Worm (Caenorhabditis elegans) whole organism, L3 larva: ENCODE data around the gene srh-180.

Experiments used
- ZK546.5 ChIP-seq: sonication (generic microtip); optimal IDR thresholded peaks from 2 replicates; lab custom pipeline; 2017; ENCODE audit warnings: missing biosample characterization, missing genetic modification characterization
- aly-2 ChIP-seq: fragments of 150-350 bp; optimal IDR thresholded peaks from 2 replicates; lab custom pipeline; 2014; ENCODE audit warnings: missing biosample characterization, missing genetic modification characterization
- ama-1 ChIP-seq: fragments of 150-350 bp; optimal IDR thresholded peaks from 2 replicates; lab custom pipeline; 2018
- ceh-16 ChIP-seq: sonication (generic microtip); optimal IDR thresholded peaks from 2 replicates; lab custom pipeline; 2017; ENCODE audit warnings: missing biosample characterization, missing genetic modification characterization
- ceh-28 ChIP-seq: fragments of 150-350 bp; optimal IDR thresholded peaks from 2 replicates; lab custom pipeline; 2014; ENCODE audit warnings: missing biosample characterization, missing genetic modification reagents, missing genetic modification characterization
- ceh-82 ChIP-seq: fragments of 150-350 bp; optimal IDR thresholded peaks from 2 replicates; lab custom pipeline; 2014; ENCODE audit warnings: missing biosample characterization, missing genetic modification characterization
- daf-12 ChIP-seq: fragments of 150-350 bp; optimal IDR thresholded peaks from 2 replicates; lab custom pipeline; 2014; ENCODE audit warnings: missing biosample characterization, missing genetic modification reagents, missing genetic modification characterization
- egl-27 ChIP-seq: sonication (generic microtip); optimal IDR thresholded peaks from 4 replicates; lab custom pipeline; 2017; ENCODE audit warnings: missing biosample characterization, missing genetic modification reagents, missing genetic modification characterization
- egl-5 ChIP-seq: fragments of 150-350 bp; optimal IDR thresholded peaks from 2 replicates; lab custom pipeline; 2017; ENCODE audit warnings: missing biosample characterization, missing genetic modification reagents, missing genetic modification characterization, inconsistent platforms
- elt-1 ChIP-seq: fragments of 150-350 bp; optimal IDR thresholded peaks from 2 replicates; lab custom pipeline; 2014; ENCODE audit warnings: missing biosample characterization, missing genetic modification characterization
- elt-2 ChIP-seq: sonication (generic microtip); optimal IDR thresholded peaks from 2 replicates; lab custom pipeline; 2016; ENCODE audit warnings: missing genetic modification reagents, mild to moderate bottlenecking, missing genetic modification characterization, missing compliant biosample characterization
- elt-3 ChIP-seq, 3 experiments: fragments of 150-350 bp in 1 of 3; sonication (generic microtip) in 2 of 3; optimal IDR thresholded peaks; 2 replicates in 2 of 3; 4 replicates in 1 of 3; lab custom pipeline; 2014 to 2017; ENCODE audit warnings: missing biosample characterization in 3 of 3, missing genetic modification characterization in 3 of 3
- fkh-10 ChIP-seq: sonication (generic microtip); optimal IDR thresholded peaks from 2 replicates; lab custom pipeline; 2017; ENCODE audit warnings: missing biosample characterization, missing genetic modification reagents, missing genetic modification characterization
- fkh-2 ChIP-seq: fragments of 150-350 bp; optimal IDR thresholded peaks from 2 replicates; lab custom pipeline; 2014; ENCODE audit warnings: missing biosample characterization, missing genetic modification reagents, missing genetic modification characterization
- fos-1 ChIP-seq: fragments of 150-350 bp; optimal IDR thresholded peaks from 2 replicates; lab custom pipeline; 2014; ENCODE audit warnings: missing biosample characterization, missing genetic modification characterization
- hmg-11 ChIP-seq: sonication (generic microtip); optimal IDR thresholded peaks from 2 replicates; lab custom pipeline; 2016; ENCODE audit warnings: missing genetic modification characterization, missing compliant biosample characterization
- jun-1 ChIP-seq: fragments of 150-350 bp; optimal IDR thresholded peaks from 2 replicates; lab custom pipeline; 2014; ENCODE audit warnings: missing biosample characterization, missing genetic modification reagents, missing genetic modification characterization
- lin-15B ChIP-seq: fragments of 150-350 bp; optimal IDR thresholded peaks from 2 replicates; lab custom pipeline; 2014; ENCODE audit warnings: missing biosample characterization, missing genetic modification characterization
- lin-39 ChIP-seq: fragments of 150-350 bp; optimal IDR thresholded peaks from 2 replicates; lab custom pipeline; 2018; ENCODE audit warnings: missing biosample characterization, missing genetic modification reagents, missing genetic modification characterization
- lsy-12 ChIP-seq: sonication (generic microtip); optimal IDR thresholded peaks from 2 replicates; lab custom pipeline; 2016; ENCODE audit warnings: mild to moderate bottlenecking, missing genetic modification characterization, missing compliant biosample characterization
- mdl-1 ChIP-seq: fragments of 150-350 bp; optimal IDR thresholded peaks from 2 replicates; lab custom pipeline; 2014; ENCODE audit warnings: missing biosample characterization, missing genetic modification characterization
- mml-1 ChIP-seq: fragments of 150-350 bp; sonication (generic microtip); optimal IDR thresholded peaks from 3 replicates; lab custom pipeline; 2014; ENCODE audit warnings: missing biosample characterization, missing genetic modification characterization
- nfya-1 ChIP-seq: sonication (generic microtip); optimal IDR thresholded peaks from 2 replicates; lab custom pipeline; 2017; ENCODE audit warnings: missing genetic modification characterization, mild to moderate bottlenecking, missing compliant biosample characterization, antibody characterized with exemption, moderate library complexity; ENCODE audit not compliant: insufficient read depth
- nhr-11 ChIP-seq: fragments of 150-350 bp; optimal IDR thresholded peaks from 2 replicates; lab custom pipeline; 2014; ENCODE audit warnings: missing biosample characterization, missing genetic modification characterization
- nhr-12 ChIP-seq: fragments of 150-350 bp; optimal IDR thresholded peaks from 2 replicates; lab custom pipeline; 2014; ENCODE audit warnings: missing biosample characterization, missing genetic modification characterization
- nhr-23 ChIP-seq: fragments of 150-350 bp; optimal IDR thresholded peaks from 2 replicates; lab custom pipeline; 2014; ENCODE audit warnings: missing biosample characterization, missing genetic modification reagents, missing genetic modification characterization
- nhr-237 ChIP-seq: fragments of 150-350 bp; optimal IDR thresholded peaks from 2 replicates; lab custom pipeline; 2014; ENCODE audit warnings: missing biosample characterization, missing genetic modification characterization
- nhr-25 ChIP-seq: sonication (generic microtip); optimal IDR thresholded peaks from 2 replicates; lab custom pipeline; 2017; ENCODE audit warnings: missing biosample characterization, missing genetic modification characterization
- nhr-28 ChIP-seq: fragments of 150-350 bp; optimal IDR thresholded peaks from 2 replicates; lab custom pipeline; 2014; ENCODE audit warnings: missing biosample characterization, missing genetic modification characterization
- nhr-43 ChIP-seq: sonication (generic microtip); optimal IDR thresholded peaks from 2 replicates; lab custom pipeline; 2016; ENCODE audit warnings: mild to moderate bottlenecking, missing genetic modification characterization, missing compliant biosample characterization; ENCODE audit not compliant: poor library complexity, severe bottlenecking
- nhr-67 ChIP-seq: fragments of 150-350 bp; optimal IDR thresholded peaks from 2 replicates; lab custom pipeline; 2014; ENCODE audit warnings: missing biosample characterization, missing genetic modification characterization
- nhr-76 ChIP-seq: fragments of 150-350 bp; sonication (generic microtip); optimal IDR thresholded peaks from 5 replicates; lab custom pipeline; 2014; ENCODE audit warnings: missing biosample characterization, missing genetic modification characterization
- nhr-77 ChIP-seq: fragments of 150-350 bp; optimal IDR thresholded peaks from 2 replicates; lab custom pipeline; 2014; ENCODE audit warnings: missing biosample characterization, missing genetic modification characterization
- pha-4 ChIP-seq: fragments of 150-350 bp; optimal IDR thresholded peaks from 2 replicates; lab custom pipeline; 2014; ENCODE audit warnings: missing biosample characterization, missing genetic modification reagents, missing genetic modification characterization
- pqm-1 ChIP-seq: fragments of 150-350 bp; optimal IDR thresholded peaks from 2 replicates; lab custom pipeline; 2017; ENCODE audit warnings: missing biosample characterization, missing genetic modification characterization, inconsistent platforms
- sea-2 ChIP-seq: fragments of 150-350 bp; sonication (generic microtip); optimal IDR thresholded peaks from 4 replicates; lab custom pipeline; 2014; ENCODE audit warnings: missing biosample characterization, missing genetic modification reagents, missing genetic modification characterization
- skn-1 ChIP-seq: fragments of 150-350 bp; optimal IDR thresholded peaks from 2 replicates; lab custom pipeline; 2014; ENCODE audit warnings: missing biosample characterization, missing genetic modification characterization
- snpc-4 ChIP-seq: fragments of 150-350 bp; optimal IDR thresholded peaks from 2 replicates; lab custom pipeline; 2014; ENCODE audit warnings: missing biosample characterization, missing genetic modification characterization
- tbx-2 ChIP-seq: sonication (generic microtip); optimal IDR thresholded peaks from 2 replicates; lab custom pipeline; 2016; ENCODE audit warnings: mild to moderate bottlenecking, missing genetic modification characterization, missing compliant biosample characterization
- unc-39 ChIP-seq: sonication (generic microtip); optimal IDR thresholded peaks from 4 replicates; lab custom pipeline; 2017; ENCODE audit warnings: missing biosample characterization, missing genetic modification characterization
- unc-62 ChIP-seq: fragments of 150-350 bp; sonication (generic microtip); optimal IDR thresholded peaks from 4 replicates; lab custom pipeline; 2014; ENCODE audit warnings: missing biosample characterization, missing genetic modification reagents, missing genetic modification characterization
- zag-1 ChIP-seq: fragments of 150-350 bp; optimal IDR thresholded peaks from 2 replicates; lab custom pipeline; 2014; ENCODE audit warnings: missing biosample characterization, missing genetic modification characterization
- ztf-11 ChIP-seq: fragments of 150-350 bp; optimal IDR thresholded peaks from 2 replicates; lab custom pipeline; 2014; ENCODE audit warnings: missing biosample characterization, missing genetic modification characterization
- ztf-4 ChIP-seq: fragments of 150-350 bp; optimal IDR thresholded peaks from 2 replicates; lab custom pipeline; 2014; ENCODE audit warnings: missing biosample characterization, missing genetic modification characterization

Gene srh-180

ce11 chrV:16346406-16347108, 29.2 kb downstream of the srh-180 start, which contains the start of the genes W08G11.5 and W08G11.1:
Gene W08G11.5, minus strand, starts transcription at chrV:16346506.
Gene W08G11.1, plus strand, starts transcription at chrV:16347058.
- TF ChIP-seq ceh-82 (tag; lab: Kevin White, UChicago) (no peak), unc-39 (tag; lab: Kevin White, UChicago) (no peak), nfya-1 (no peak), ama-1 (lab: Kevin White, UChicago) (no peak), nhr-237 (no peak), nhr-76 (tag; lab: Kevin White, UChicago) (no peak), daf-12 (tag; lab: Kevin White, UChicago) (no peak), egl-27 (tag; lab: Kevin White, UChicago) (no peak), aly-2 (tag; lab: Kevin White, UChicago) (no peak), pqm-1 (tag; lab: Kevin White, UChicago) (no peak), sea-2 (GFP tag; lab: Kevin White, UChicago) (no peak)
- TF ChIP-seq, all 47 proteins: peak for 0

ce11 chrV:16350061-16350460, 32.7 kb downstream of the srh-180 start:
- no peak for TF ChIP-seq mml-1
- no peak for TF ChIP-seq pha-4 (tag; lab: Kevin White, UChicago)
- no peak for TF ChIP-seq ceh-82 (tag; lab: Kevin White, UChicago)
- TF ChIP-seq sea-2 (GFP tag; lab: Kevin White, UChicago), result no peak
- no peak for TF ChIP-seq fkh-2
- no peak for TF ChIP-seq aly-2 (tag; lab: Kevin White, UChicago)
- no peak for TF ChIP-seq ama-1 (lab: Kevin White, UChicago)
- no peak for TF ChIP-seq nhr-28 (tag; lab: Kevin White, UChicago)
- TF ChIP-seq egl-27 (tag; lab: Kevin White, UChicago), result no peak
- TF ChIP-seq lin-39 (tag; lab: Kevin White, UChicago), result no peak
- TF ChIP-seq ztf-11 (tag; lab: Kevin White, UChicago), result no peak
- TF ChIP-seq fos-1 (tag; lab: Kevin White, UChicago), result no peak
- no peak for TF ChIP-seq nfya-1
- no peak for TF ChIP-seq nhr-43 (tag; lab: Kevin White, UChicago)
- TF ChIP-seq unc-62, result no peak
- no peak for TF ChIP-seq hmg-11 (tag; lab: Kevin White, UChicago)

- TF ChIP-seq ZK546.5 (no peak), fkh-10 (GFP tag; lab: Kevin White, UChicago) (peak; percentile 36), unc-39 (tag; lab: Kevin White, UChicago) (no peak), zag-1 (tag; lab: Kevin White, UChicago) (no peak), nhr-237 (no peak), nhr-67 (tag; lab: Kevin White, UChicago) (no peak), mdl-1 (tag; lab: Kevin White, UChicago) (no peak), nhr-12 (tag; lab: Kevin White, UChicago) (no peak), sea-2 (GFP tag; lab: Kevin White, UChicago) (no peak), ama-1 (lab: Kevin White, UChicago) (no peak), elt-2 (tag; lab: Kevin White, UChicago) (peak; percentile 53), ceh-28 (tag; lab: Kevin White, UChicago) (no peak), egl-5 (peak; percentile 2), egl-27 (tag; lab: Kevin White, UChicago) (no peak), elt-3 (tag; optimal IDR thresholded peaks at IDR 0.05; lab: Kevin White, UChicago) (no peak), elt-1 (tag; lab: Kevin White, UChicago) (no peak), pqm-1 (tag; lab: Kevin White, UChicago) (peak; percentile 38), lin-39 (tag; lab: Kevin White, UChicago) (peak; percentile 55), nfya-1 (peak; percentile 87), mml-1 (no peak), nhr-25 (tag; lab: Kevin White, UChicago) (no peak), ztf-4 (tag; lab: Kevin White, UChicago) (no peak), lsy-12 (no peak), pha-4 (tag; lab: Kevin White, UChicago) (peak; percentile 70), nhr-43 (tag; lab: Kevin White, UChicago) (no peak), nhr-77 (tag; lab: Kevin White, UChicago) (no peak), skn-1 (no peak), unc-62 (no peak), ceh-82 (tag; lab: Kevin White, UChicago) (no peak), ceh-16 (tag; lab: Kevin White, UChicago) (no peak), nhr-28 (tag; lab: Kevin White, UChicago) (no peak), tbx-2 (tag; lab: Kevin White, UChicago) (no peak), ztf-11 (tag; lab: Kevin White, UChicago) (no peak), fos-1 (tag; lab: Kevin White, UChicago) (no peak), aly-2 (tag; lab: Kevin White, UChicago) (no peak), nhr-23 (tag; lab: Kevin White, UChicago) (no peak), jun-1 (tag; lab: Kevin White, UChicago) (no peak), daf-12 (tag; lab: Kevin White, UChicago) (no peak), lin-15B (peak; percentile 45), nhr-76 (tag; lab: Kevin White, UChicago) (no peak), nhr-11 (peak; percentile 23), snpc-4 (peak; percentile 65)
Observed at ce11 chrV:16350775-16351378, 33.5 kb downstream of the srh-180 start.
